Worm (Caenorhabditis elegans): ENCODE results near the gene parg-1.

parg-1 gene

ce11 chrIV:8718153-8718552, 27.9 kb upstream of the parg-1 start, which contains the start of gene H23L24.1:
Gene H23L24.1, plus strand, starts transcription at chrIV:8718453.
- no peak for TF ChIP-seq snpc-3.4 (tag; optimal IDR thresholded peaks at IDR 0.05)
- no peak for TF ChIP-seq somi-1 (GFP tag; optimal IDR thresholded peaks at IDR 0.05)
- TF ChIP-seq ama-1 (optimal IDR thresholded peaks at IDR 0.05) = no peak
- no peak for TF ChIP-seq ama-1 (GFP tag; optimal IDR thresholded peaks at IDR 0.05)

- no peak for TF ChIP-seq ama-1 (optimal IDR thresholded peaks at IDR 0.05)
- TF ChIP-seq ama-1 (GFP tag; optimal IDR thresholded peaks at IDR 0.05) = no peak
- TF ChIP-seq cebp-1 (GFP tag; IDR thresholded peaks at IDR 0.05) = no peak
- TF ChIP-seq cebp-1 (tag; optimal IDR thresholded peaks at IDR 0.05) = no peak
- TF ChIP-seq B0261.1 (tag; optimal IDR thresholded peaks at IDR 0.05) = no peak
- TF ChIP-seq ekl-4 (GFP tag; IDR thresholded peaks at IDR 0.05) = no peak
- TF ChIP-seq B0035.1 (tag; optimal IDR thresholded peaks at IDR 0.05) = no peak
- TF ChIP-seq nhr-27 (tag; optimal IDR thresholded peaks at IDR 0.05) = no peak
- no peak for TF ChIP-seq Y56A3A.18 (GFP tag; IDR thresholded peaks at IDR 0.05)
- no peak for TF ChIP-seq ceh-27 (GFP tag; optimal IDR thresholded peaks at IDR 0.05)
- TF ChIP-seq nfya-2 (GFP tag; IDR thresholded peaks at IDR 0.05) = no peak
These were observed 23.3 kb upstream of the parg-1 start for ce11 chrIV:8722801-8723200.

ce11 chrIV:8723720-8724119, 22.3 kb upstream of the parg-1 start, which contains the start of gene F21D5.9:
Gene F21D5.9, plus strand, starts transcription at chrIV:8724020.
- no peak for TF ChIP-seq bed-1 (GFP tag; IDR thresholded peaks at IDR 0.05)
- no peak for TF ChIP-seq B0261.1 (tag; optimal IDR thresholded peaks at IDR 0.05)
- no peak for TF ChIP-seq unc-130 (GFP tag; optimal IDR thresholded peaks at IDR 0.05)
- no peak for TF ChIP-seq F55B11.4 (tag; optimal IDR thresholded peaks at IDR 0.05; ENCODE audit: borderline replicate concordance, insufficient read depth)
- no peak for TF ChIP-seq egrh-3 (GFP tag; IDR thresholded peaks at IDR 0.05)
- no peak for TF ChIP-seq rec-8 (tag; optimal IDR thresholded peaks at IDR 0.05)
- TF ChIP-seq hlh-26 (GFP tag; conservative IDR thresholded peaks at IDR 0.05) = no peak
- TF ChIP-seq nhr-90 (tag; optimal IDR thresholded peaks at IDR 0.05) = no peak
- TF ChIP-seq T07F8.4 (tag; optimal IDR thresholded peaks at IDR 0.05) = no peak
- no peak for TF ChIP-seq ztf-28 (GFP tag; IDR thresholded peaks at IDR 0.05)
- TF ChIP-seq aptf-2 (GFP tag; conservative IDR thresholded peaks at IDR 0.05) = no peak

ce11 chrIV:8724907-8725306, 21.1 kb upstream of the parg-1 start:
- TF ChIP-seq ceh-58 (GFP tag; IDR thresholded peaks at IDR 0.05) (no peak), F57A8.1 (GFP tag; optimal IDR thresholded peaks at IDR 0.05) (no peak), mxl-1 (tag; optimal IDR thresholded peaks at IDR 0.05) (no peak), die-1 (tag; optimal IDR thresholded peaks at IDR 0.05) (no peak), ets-4 (GFP tag; optimal IDR thresholded peaks at IDR 0.05) (no peak), ztf-6 (GFP tag; IDR thresholded peaks at IDR 0.05) (no peak), ceh-27 (GFP tag; optimal IDR thresholded peaks at IDR 0.05) (no peak), B0336.3 (GFP tag; IDR thresholded peaks at IDR 0.05) (no peak), zfh-2 (GFP tag; conservative IDR thresholded peaks at IDR 0.05) (no peak), hlh-26 (GFP tag; conservative IDR thresholded peaks at IDR 0.05) (no peak), ccch-3 (GFP tag; optimal IDR thresholded peaks at IDR 0.05) (no peak), madf-6 (GFP tag; IDR thresholded peaks at IDR 0.05) (peak; percentile 87), ztf-18 (tag; optimal IDR thresholded peaks at IDR 0.05) (no peak), ztf-22 (GFP tag; optimal IDR thresholded peaks at IDR 0.05) (no peak), F33H1.4 (GFP tag; IDR thresholded peaks at IDR 0.05) (peak; percentile 83), lsl-1 (GFP tag; optimal IDR thresholded peaks at IDR 0.05) (peak; percentile 78), egl-18 (GFP tag; IDR thresholded peaks at IDR 0.05) (no peak), mes-4 (tag; optimal IDR thresholded peaks at IDR 0.05) (no peak), sea-2 (GFP tag; IDR thresholded peaks at IDR 0.05) (no peak), F22D6.2 (tag; optimal IDR thresholded peaks at IDR 0.05) (no peak), madf-8 (GFP tag; conservative IDR thresholded peaks at IDR 0.05) (peak; percentile 82), D2030.7 (GFP tag; IDR thresholded peaks at IDR 0.05) (0 out of 2 replicates have a peak, but pooled peaks have one; percentile 35), dpl-1 (GFP tag; optimal IDR thresholded peaks at IDR 0.05) (peak; percentile 22), lsy-27 (tag; optimal IDR thresholded peaks at IDR 0.05; ENCODE audit: borderline replicate concordance, insufficient read depth) (no peak)

Measured in whole organism, young adult.